Fruit fly (Drosophila melanogaster): Measurements from ENCODE around the gene CG15394.

DNA sequence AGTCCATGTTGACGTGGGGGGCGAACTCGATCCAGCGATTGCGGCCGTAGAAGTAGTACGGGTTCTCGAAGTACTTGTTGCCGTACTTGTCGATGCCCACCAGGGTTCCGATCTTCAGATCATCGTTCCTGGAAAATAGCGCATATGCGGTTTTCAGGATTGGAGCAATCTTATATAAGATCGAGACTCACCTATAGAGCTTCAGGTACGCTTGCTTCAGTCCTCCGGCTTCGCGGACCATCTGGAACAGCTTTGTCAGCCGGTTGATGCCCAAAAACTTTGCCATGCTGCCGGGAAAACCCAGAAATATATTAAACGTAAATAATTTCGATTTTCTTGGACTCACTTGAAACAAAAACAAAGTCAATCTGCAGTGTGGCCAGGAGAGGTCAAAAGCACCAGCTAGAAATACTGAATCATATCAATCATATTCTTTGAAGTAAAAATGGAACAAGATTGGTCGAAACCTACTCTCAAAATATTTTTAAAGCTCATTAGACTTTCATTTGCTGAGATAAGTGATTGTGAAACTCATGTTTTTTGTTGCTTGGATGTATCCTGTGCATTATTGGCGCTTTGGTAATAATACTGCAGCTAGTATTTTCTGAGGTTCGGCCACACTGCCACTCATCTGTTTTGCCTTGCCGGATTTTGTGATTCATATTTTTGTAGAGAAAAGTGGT, 11.9 kb upstream of the CG15394 start, which contains the start of the genes ND-B17.2 and Arpc5:
- TF ChIP-seq rn (GFP tag; IDR thresholded peaks at IDR 0.05) (no peak), Pif1B (GFP tag; optimal IDR thresholded peaks at IDR 0.05) (no peak), fd96Ca (GFP tag; IDR thresholded peaks at IDR 0.05) (no peak), CG14655 (GFP tag; optimal IDR thresholded peaks at IDR 0.05) (no peak), gl (tag; optimal IDR thresholded peaks at IDR 0.05) (no peak), CG8301 (tag; optimal IDR thresholded peaks at IDR 0.05) (no peak), CG8159 (tag; optimal IDR thresholded peaks at IDR 0.05) (peak; percentile 19), CG34367 (tag; optimal IDR thresholded peaks at IDR 0.05) (no peak)
